Fruit fly (Drosophila melanogaster): ENCODE data around the gene Ccdc39.

DNA sequence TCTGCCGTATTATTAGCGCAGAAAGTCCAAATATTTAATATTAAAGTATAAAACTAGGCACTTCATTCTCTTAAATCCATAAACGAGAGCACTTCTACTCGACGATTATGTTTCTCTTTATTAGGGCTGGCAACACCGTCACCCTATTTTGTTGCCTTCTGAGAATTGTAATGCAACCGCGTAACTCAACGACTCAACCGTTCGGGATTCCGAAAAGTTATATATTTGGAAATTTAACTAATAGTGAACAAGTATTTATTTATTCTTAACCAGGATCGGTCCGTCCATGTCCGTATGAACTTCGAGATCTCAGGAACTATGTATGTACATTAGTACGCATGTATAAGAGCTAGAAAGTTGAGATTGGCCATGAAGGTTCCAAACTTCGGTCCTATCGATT, 34.8 kb downstream of the Ccdc39 start, which contains the start of gene atms:
- no peak for TF ChIP-seq CG8478 (optimal IDR thresholded peaks at IDR 0.05)
- no peak for TF ChIP-seq psq (optimal IDR thresholded peaks at IDR 0.05)
- TF ChIP-seq Dll (optimal IDR thresholded peaks at IDR 0.05), result no peak
- no peak for TF ChIP-seq usp (GFP tag; optimal IDR thresholded peaks at IDR 0.05)
- TF ChIP-seq pan (optimal IDR thresholded peaks at IDR 0.05), result no peak
- no peak for TF ChIP-seq EcR (GFP tag; optimal IDR thresholded peaks at IDR 0.05)
